Worm (Caenorhabditis elegans) whole organism, L2 larva: ENCODE data around the gene srh-8.

Experiments
- C34F6.9 ChIP-seq: fragments of 150-350 bp; optimal IDR thresholded peaks from 2 replicates; lab custom pipeline; 2014; ENCODE audit warnings: missing biosample characterization, missing genetic modification characterization
- R02D3.7 ChIP-seq: fragments of 150-350 bp; optimal IDR thresholded peaks from 2 replicates; lab custom pipeline; 2014; ENCODE audit warnings: missing biosample characterization, missing genetic modification characterization
- ZK546.5 ChIP-seq: sonication (generic microtip); optimal IDR thresholded peaks from 2 replicates; lab custom pipeline; 2017; ENCODE audit warnings: missing biosample characterization, missing genetic modification characterization
- aly-2 ChIP-seq: fragments of 150-350 bp; optimal IDR thresholded peaks from 2 replicates; lab custom pipeline; 2014; ENCODE audit warnings: missing biosample characterization, missing genetic modification characterization
- ama-1 ChIP-seq: fragments of 150-350 bp; optimal IDR thresholded peaks from 2 replicates; lab custom pipeline; 2018; ENCODE audit warnings: inconsistent platforms
- ceh-16 ChIP-seq: fragments of 150-350 bp; optimal IDR thresholded peaks from 2 replicates; lab custom pipeline; 2014; ENCODE audit warnings: missing biosample characterization, missing genetic modification characterization
- ceh-82 ChIP-seq: fragments of 150-350 bp; optimal IDR thresholded peaks from 2 replicates; lab custom pipeline; 2014; ENCODE audit warnings: missing biosample characterization, missing genetic modification characterization
- crh-2 ChIP-seq: sonication (generic microtip); optimal IDR thresholded peaks from 2 replicates; lab custom pipeline; 2017; ENCODE audit warnings: missing biosample characterization, missing genetic modification characterization
- dmd-4 ChIP-seq: sonication (generic microtip); optimal IDR thresholded peaks from 2 replicates; lab custom pipeline; 2017; ENCODE audit warnings: missing biosample characterization, missing genetic modification characterization
- egl-27 ChIP-seq: sonication (generic microtip); optimal IDR thresholded peaks from 3 replicates; lab custom pipeline; 2017; ENCODE audit warnings: missing biosample characterization, missing genetic modification reagents, missing genetic modification characterization
- elt-1 ChIP-seq: fragments of 150-350 bp; optimal IDR thresholded peaks from 2 replicates; lab custom pipeline; 2014; ENCODE audit warnings: missing biosample characterization, missing genetic modification characterization
- elt-3 ChIP-seq: sonication (generic microtip); optimal IDR thresholded peaks from 2 replicates; lab custom pipeline; 2017; ENCODE audit warnings: missing biosample characterization, missing genetic modification characterization
- fos-1 ChIP-seq: fragments of 150-350 bp; optimal IDR thresholded peaks from 2 replicates; lab custom pipeline; 2014; ENCODE audit warnings: missing biosample characterization, missing genetic modification characterization
- gmeb-1 ChIP-seq: fragments of 150-350 bp; optimal IDR thresholded peaks from 2 replicates; lab custom pipeline; 2014; ENCODE audit warnings: missing biosample characterization, missing genetic modification characterization
- lin-13 ChIP-seq: fragments of 150-350 bp; optimal IDR thresholded peaks from 2 replicates; lab custom pipeline; 2014; ENCODE audit warnings: missing biosample characterization, missing genetic modification reagents, missing genetic modification characterization
- lin-39 ChIP-seq: fragments of 150-350 bp; optimal IDR thresholded peaks from 2 replicates; lab custom pipeline; 2014; ENCODE audit warnings: missing biosample characterization, missing genetic modification reagents, missing genetic modification characterization
- lsy-2 ChIP-seq, 2 experiments: fragments of 150-350 bp in 1 of 2; sonication (generic microtip) in 1 of 2; optimal IDR thresholded peaks; 2 replicates each; lab custom pipeline; 2014 to 2017; ENCODE audit warnings: missing biosample characterization in 2 of 2, missing genetic modification characterization in 2 of 2
- mab-5 ChIP-seq: fragments of 150-350 bp; optimal IDR thresholded peaks from 2 replicates; lab custom pipeline; 2014; ENCODE audit warnings: missing biosample characterization, missing genetic modification characterization
- mbf-1 ChIP-seq: sonication (generic microtip); optimal IDR thresholded peaks from 2 replicates; lab custom pipeline; 2017; ENCODE audit warnings: missing biosample characterization, missing genetic modification characterization
- mdl-1 ChIP-seq, 2 experiments: fragments of 150-350 bp in 1 of 2; sonication (generic microtip) in 1 of 2; optimal IDR thresholded peaks; 2 replicates each; lab custom pipeline; 2017; ENCODE audit warnings: missing biosample characterization in 2 of 2, missing genetic modification characterization in 2 of 2
- nhr-10 ChIP-seq: sonication (generic microtip); optimal IDR thresholded peaks from 2 replicates; lab custom pipeline; 2017; ENCODE audit warnings: missing biosample characterization, missing genetic modification characterization
- nhr-12 ChIP-seq: fragments of 150-350 bp; optimal IDR thresholded peaks from 2 replicates; lab custom pipeline; 2014; ENCODE audit warnings: missing biosample characterization, missing genetic modification characterization
- nhr-129 ChIP-seq: fragments of 150-350 bp; optimal IDR thresholded peaks from 2 replicates; lab custom pipeline; 2014; ENCODE audit warnings: missing biosample characterization, missing genetic modification characterization
- nhr-21 ChIP-seq: fragments of 150-350 bp; optimal IDR thresholded peaks from 2 replicates; lab custom pipeline; 2014; ENCODE audit warnings: missing biosample characterization, missing genetic modification characterization
- nhr-23 ChIP-seq: fragments of 150-350 bp; optimal IDR thresholded peaks from 2 replicates; lab custom pipeline; 2014; ENCODE audit warnings: missing biosample characterization, missing genetic modification reagents, missing genetic modification characterization
- nhr-237 ChIP-seq: fragments of 150-350 bp; optimal IDR thresholded peaks from 2 replicates; lab custom pipeline; 2014; ENCODE audit warnings: missing biosample characterization, missing genetic modification characterization
- nhr-6 ChIP-seq: fragments of 150-350 bp; optimal IDR thresholded peaks from 2 replicates; lab custom pipeline; 2014; ENCODE audit warnings: missing biosample characterization, missing genetic modification characterization
- nhr-77 ChIP-seq: fragments of 150-350 bp; optimal IDR thresholded peaks from 2 replicates; lab custom pipeline; 2014; ENCODE audit warnings: missing biosample characterization, missing genetic modification characterization
- peb-1 ChIP-seq: fragments of 150-350 bp; optimal IDR thresholded peaks from 2 replicates; lab custom pipeline; 2014; ENCODE audit warnings: missing biosample characterization, missing genetic modification characterization
- skn-1 ChIP-seq: sonication (generic microtip); optimal IDR thresholded peaks from 2 replicates; lab custom pipeline; 2017; ENCODE audit warnings: missing biosample characterization, missing genetic modification characterization
- sma-3 ChIP-seq: sonication (generic microtip); optimal IDR thresholded peaks from 2 replicates; lab custom pipeline; 2016; ENCODE audit warnings: missing genetic modification reagents, missing genetic modification characterization, missing compliant biosample characterization
- sma-9 ChIP-seq, 2 experiments: fragments of 150-350 bp in 1 of 2; sonication (generic microtip) in 1 of 2; optimal IDR thresholded peaks; 2 replicates each; lab custom pipeline; 2014 to 2016; ENCODE audit warnings: missing genetic modification characterization in 2 of 2, mild to moderate bottlenecking in 1 of 2, missing biosample characterization in 1 of 2, missing compliant biosample characterization in 1 of 2, missing genetic modification reagents in 1 of 2, moderate library complexity in 1 of 2
- snpc-4 ChIP-seq: fragments of 150-350 bp; optimal IDR thresholded peaks from 2 replicates; lab custom pipeline; 2014; ENCODE audit warnings: missing biosample characterization, missing genetic modification characterization
- unc-39 ChIP-seq: fragments of 150-350 bp; optimal IDR thresholded peaks from 2 replicates; lab custom pipeline; 2014; ENCODE audit warnings: missing biosample characterization, missing genetic modification characterization
- unc-55 ChIP-seq: fragments of 150-350 bp; sonication (generic microtip); optimal IDR thresholded peaks from 3 replicates; lab custom pipeline; 2014; ENCODE audit warnings: missing biosample characterization, missing genetic modification reagents, missing genetic modification characterization
- zag-1 ChIP-seq: fragments of 150-350 bp; optimal IDR thresholded peaks from 2 replicates; lab custom pipeline; 2014; ENCODE audit warnings: missing biosample characterization, missing genetic modification characterization
- ztf-1 ChIP-seq: fragments of 200-800 bp; sonication (Bioruptor generic); conservative IDR thresholded peaks from 2 replicates; pipeline ENCODE4 v1.3.6; 2022; ENCODE audit warnings: missing genetic modification characterization, missing compliant biosample characterization
- ztf-4 ChIP-seq: fragments of 150-350 bp; optimal IDR thresholded peaks from 2 replicates; lab custom pipeline; 2014; ENCODE audit warnings: missing biosample characterization, missing genetic modification characterization

Gene srh-8

ce11 chrV:4019188-4019587, 13.9 kb downstream of the srh-8 start, which contains the start of gene K09D9.3:
Gene K09D9.3, plus strand, starts transcription at chrV:4019488.
- TF ChIP-seq nhr-129: no peak
- TF ChIP-seq C34F6.9 (tag; lab: Kevin White, UChicago): no peak
- no peak for TF ChIP-seq skn-1
- no peak for TF ChIP-seq ztf-1 (GFP tag; lab: Robert Waterston, UW)
- TF ChIP-seq elt-3 (tag; lab: Kevin White, UChicago): no peak
- TF ChIP-seq sma-3 (GFP tag; lab: Kevin White, UChicago): no peak
- TF ChIP-seq nhr-23: no peak
- TF ChIP-seq egl-27 (tag; lab: Kevin White, UChicago): no peak
- TF ChIP-seq nhr-237 (tag; lab: Kevin White, UChicago): no peak
- no peak for TF ChIP-seq ztf-4
- TF ChIP-seq sma-9 (GFP tag; optimal IDR thresholded peaks at IDR 0.05; lab: Kevin White, UChicago): no peak
- TF ChIP-seq sma-9 (tag; optimal IDR thresholded peaks at IDR 0.05; lab: Kevin White, UChicago): no peak
- no peak for TF ChIP-seq unc-55 (GFP tag; lab: Kevin White, UChicago)
- no peak for TF ChIP-seq elt-1
- no peak for TF ChIP-seq peb-1 (tag; lab: Kevin White, UChicago)
- TF ChIP-seq nhr-12 (tag; lab: Kevin White, UChicago): no peak
- no peak for TF ChIP-seq fos-1 (tag; lab: Kevin White, UChicago)
- TF ChIP-seq, all 48 proteins: peak for 0

ce11 chrV:4021776-4022175, 16.5 kb downstream of the srh-8 start, which contains the start of gene K09D9.14:
Gene K09D9.14, minus strand, starts transcription at chrV:4021876.
- TF ChIP-seq ZK546.5 (tag; lab: Kevin White, UChicago) (no peak), crh-2 (tag; lab: Kevin White, UChicago) (no peak), gmeb-1 (tag; lab: Kevin White, UChicago) (no peak), mdl-1 (tag; optimal IDR thresholded peaks at IDR 0.05; lab: Kevin White, UChicago) (no peak), aly-2 (tag; lab: Kevin White, UChicago) (no peak), ceh-16 (tag; lab: Kevin White, UChicago) (no peak), nhr-10 (tag; lab: Kevin White, UChicago) (no peak), elt-1 (no peak), zag-1 (tag; lab: Kevin White, UChicago) (no peak), lin-39 (no peak), ceh-82 (tag; lab: Kevin White, UChicago) (no peak), nhr-23 (no peak), egl-27 (tag; lab: Kevin White, UChicago) (no peak), dmd-4 (tag; lab: Kevin White, UChicago) (no peak), unc-39 (tag; lab: Kevin White, UChicago) (no peak), nhr-21 (tag; lab: Kevin White, UChicago) (no peak), lsy-2 (tag; optimal IDR thresholded peaks at IDR 0.05; lab: Kevin White, UChicago) (no peak), nhr-237 (tag; lab: Kevin White, UChicago) (no peak), nhr-129 (no peak)

- TF ChIP-seq mdl-1 (tag; optimal IDR thresholded peaks at IDR 0.05; lab: Kevin White, UChicago) (no peak), ama-1 (no peak), lin-13 (GFP tag; lab: Kevin White, UChicago) (no peak), nhr-23 (no peak)
- TF ChIP-seq, all 48 proteins: peak for 0
These were observed 17.0 kb downstream of the srh-8 start, which contains the start of gene cyp-35A3 for ce11 chrV:4022309-4022708. Gene cyp-35A3, plus strand, starts transcription at chrV:4022609.

- TF ChIP-seq gmeb-1 (tag; lab: Kevin White, UChicago) (peak; percentile 46), mab-5 (tag; lab: Kevin White, UChicago) (no peak), nhr-6 (tag; lab: Kevin White, UChicago) (no peak), sma-9 (GFP tag; optimal IDR thresholded peaks at IDR 0.05; lab: Kevin White, UChicago) (peak; percentile 59), sma-9 (tag; optimal IDR thresholded peaks at IDR 0.05; lab: Kevin White, UChicago) (no peak), skn-1 (peak; percentile 67), crh-2 (tag; lab: Kevin White, UChicago) (peak; percentile 34), ama-1 (no peak), fos-1 (tag; lab: Kevin White, UChicago) (peak; percentile 97), nhr-129 (peak; percentile 86)
These were observed 19.5 kb downstream of the srh-8 start, which contains the start of gene K09D9.1 for ce11 chrV:4024777-4025176. Gene K09D9.1, plus strand, starts transcription at chrV:4025047.

ce11 chrV:4029627-4030026, 24.3 kb downstream of the srh-8 start:
- TF ChIP-seq fos-1 (tag; lab: Kevin White, UChicago): peak; percentile 7
- TF ChIP-seq R02D3.7: no peak
- TF ChIP-seq gmeb-1 (tag; lab: Kevin White, UChicago): no peak
- TF ChIP-seq mbf-1 (tag; lab: Kevin White, UChicago): no peak
- TF ChIP-seq crh-2 (tag; lab: Kevin White, UChicago): no peak
- peak; percentile 23 for TF ChIP-seq nhr-129
- TF ChIP-seq snpc-4: no peak
- peak; percentile 20 for TF ChIP-seq sma-9 (GFP tag; optimal IDR thresholded peaks at IDR 0.05; lab: Kevin White, UChicago)
- no peak for TF ChIP-seq sma-9 (tag; optimal IDR thresholded peaks at IDR 0.05; lab: Kevin White, UChicago)
- TF ChIP-seq dmd-4 (tag; lab: Kevin White, UChicago): no peak
- no peak for TF ChIP-seq nhr-6 (tag; lab: Kevin White, UChicago)
- TF ChIP-seq nhr-77: no peak
- no peak for TF ChIP-seq lsy-2 (tag; optimal IDR thresholded peaks at IDR 0.05; lab: Kevin White, UChicago)
- no peak for TF ChIP-seq aly-2 (tag; lab: Kevin White, UChicago)
- no peak for TF ChIP-seq ceh-82 (tag; lab: Kevin White, UChicago)
- no peak for TF ChIP-seq skn-1
